Worm (Caenorhabditis elegans) whole organism, early embryonic: ENCODE results near the gene H06H21.8.

Experiments
- B0310.2 ChIP-seq: sonication (generic microtip); optimal IDR thresholded peaks from 2 replicates; lab custom pipeline; 2016; ENCODE audit warnings: mild to moderate bottlenecking, missing genetic modification characterization, missing compliant biosample characterization
- aly-1 ChIP-seq: sonication (generic microtip); optimal IDR thresholded peaks from 2 replicates; lab custom pipeline; 2016; ENCODE audit warnings: missing genetic modification characterization, missing compliant biosample characterization
- ama-1 ChIP-seq: fragments of 150-350 bp; optimal IDR thresholded peaks from 2 replicates; lab custom pipeline; 2014
- ceh-36 ChIP-seq: sonication (generic microtip); optimal IDR thresholded peaks from 2 replicates; lab custom pipeline; 2016; ENCODE audit warnings: missing genetic modification characterization, inconsistent platforms, missing compliant biosample characterization
- ets-7 ChIP-seq: sonication (generic microtip); optimal IDR thresholded peaks from 2 replicates; lab custom pipeline; 2016; ENCODE audit warnings: missing genotype, missing genetic modification characterization, missing compliant biosample characterization
- flt-1 ChIP-seq: fragments of 200-800 bp; sonication (Bioruptor generic); IDR thresholded peaks from 2 replicates; pipeline ENCODE4 v1.3.6; 2022; ENCODE audit warnings: missing genetic modification characterization, missing compliant biosample characterization
- tbx-11 ChIP-seq: fragments of 200-800 bp; sonication (Bioruptor generic); IDR thresholded peaks from 2 replicates; pipeline ENCODE4 v1.3.6; 2022; ENCODE audit warnings: missing genetic modification characterization, missing compliant biosample characterization
- tbx-37 ChIP-seq: fragments of 200-800 bp; sonication (Bioruptor generic); conservative IDR thresholded peaks from 2 replicates; pipeline ENCODE4 v1.3.6; 2022; ENCODE audit warnings: missing genetic modification reagents, missing genetic modification characterization, missing compliant biosample characterization
- tra-4 ChIP-seq: sonication (generic microtip); optimal IDR thresholded peaks from 2 replicates; lab custom pipeline; 2017; ENCODE audit warnings: missing genetic modification characterization, missing compliant biosample characterization

ce11 chrIV:4799114-4799513 lies 21.8 kb downstream of the H06H21.8 start, which contains the start of gene eor-1:
- TF ChIP-seq flt-1 (no peak), ama-1 (lab: Kevin White, UChicago) (no peak), B0310.2 (tag; lab: Kevin White, UChicago) (no peak), tbx-37 (GFP tag; lab: Robert Waterston, UW) (no peak), ets-7 (tag; lab: Kevin White, UChicago) (no peak), aly-1 (tag; lab: Kevin White, UChicago) (no peak), tra-4 (tag; lab: Kevin White, UChicago) (no peak), tbx-11 (GFP tag; lab: Robert Waterston, UW) (no peak), ceh-36 (no peak)
